Fruit fly (Drosophila melanogaster): ENCODE measurements around the gene CG14151.

Gene CG14151

dm6 chr3L:10656451-10657198 lies 28.3 kb upstream of the CG14151 start (continued):
- TF ChIP-seq CG8290 (GFP tag; optimal IDR thresholded peaks at IDR 0.05) (peak; percentile 54), CG8290 (tag; optimal IDR thresholded peaks at IDR 0.05) (peak in 1 of 2 experiments; percentile 83), salm (tag; optimal IDR thresholded peaks at IDR 0.05) (peak; percentile 70), caup (GFP tag; optimal IDR thresholded peaks at IDR 0.05; ENCODE audit: severe bottlenecking) (peak; percentile 81), Eip74EF (GFP tag; optimal IDR thresholded peaks at IDR 0.05) (peak in 1 of 2 experiments; percentile 61), knrl (GFP tag; IDR thresholded peaks at IDR 0.05; ENCODE audit: partially characterized antibody) (no peak), chif (GFP tag; optimal IDR thresholded peaks at IDR 0.05) (peak in 1 of 2 experiments; percentile 66), CG2202 (tag; optimal IDR thresholded peaks at IDR 0.05) (peak; percentile 68), maf-S (GFP tag; optimal IDR thresholded peaks at IDR 0.05) (peak; percentile 44), hbn (GFP tag; IDR thresholded peaks at IDR 0.05; ENCODE audit: partially characterized antibody) (no peak), sd (tag; optimal IDR thresholded peaks at IDR 0.05) (peak; percentile 12), Hr3 (GFP tag; optimal IDR thresholded peaks at IDR 0.05) (peak; percentile 23), CG10654 (GFP tag; optimal IDR thresholded peaks at IDR 0.05) (peak; percentile 54), tgo (GFP tag; IDR thresholded peaks at IDR 0.05) (peak; percentile 29; the same call in 1 of the 3 replicates), croc (GFP tag; conservative IDR thresholded peaks at IDR 0.05) (no peak), ATbp (GFP tag; optimal IDR thresholded peaks at IDR 0.05) (peak; percentile 94), CG15011 (GFP tag; optimal IDR thresholded peaks at IDR 0.05) (peak; percentile 75), lola (GFP tag; optimal IDR thresholded peaks at IDR 0.05) (peak in 1 of 3 experiments; percentile 4), ssp (GFP tag; IDR thresholded peaks at IDR 0.05) (no peak), Hr51 (GFP tag; optimal IDR thresholded peaks at IDR 0.05) (peak; percentile 23 to 47), CG3163 (GFP tag; optimal IDR thresholded peaks at IDR 0.05) (peak; percentile 45), CG12104 (GFP tag; optimal IDR thresholded peaks at IDR 0.05) (peak; percentile 38), mld (GFP tag; IDR thresholded peaks at IDR 0.05; ENCODE audit: partially characterized antibody) (no peak), nau (GFP tag; optimal IDR thresholded peaks at IDR 0.05) (peak; percentile 86), pita (GFP tag; optimal IDR thresholded peaks at IDR 0.05) (no peak), zfh1 (GFP tag; IDR thresholded peaks at IDR 0.05) (peak; percentile 14; the same call in 1 of the 3 replicates), CG5245 (GFP tag; optimal IDR thresholded peaks at IDR 0.05) (peak; percentile 23), trh (GFP tag; optimal IDR thresholded peaks at IDR 0.05) (peak; percentile 45), chm (GFP tag; IDR thresholded peaks at IDR 0.05) (peak; percentile 23; the same call in 1 of the 2 replicates), Neu2 (GFP tag; optimal IDR thresholded peaks at IDR 0.05; ENCODE audit: borderline replicate concordance) (no peak), chn (GFP tag; optimal IDR thresholded peaks at IDR 0.05) (peak; percentile 21), CG15696 (tag; optimal IDR thresholded peaks at IDR 0.05) (peak; percentile 45), Fer2 (tag; optimal IDR thresholded peaks at IDR 0.05) (peak; percentile 7), nerfin-2 (GFP tag; IDR thresholded peaks at IDR 0.05; ENCODE audit: partially characterized antibody) (no peak), Sin3A (optimal IDR thresholded peaks at IDR 0.05) (no peak), CG9817 (tag; optimal IDR thresholded peaks at IDR 0.05) (peak; percentile 45), CG7839 (tag; optimal IDR thresholded peaks at IDR 0.05) (peak; percentile 11), Asciz (GFP tag; optimal IDR thresholded peaks at IDR 0.05) (peak; percentile 91), Antp (GFP tag; optimal IDR thresholded peaks at IDR 0.05) (peak; percentile 51), lab (GFP tag; optimal IDR thresholded peaks at IDR 0.05) (peak; percentile 91), pb (GFP tag; optimal IDR thresholded peaks at IDR 0.05) (peak; percentile 8), CG13424 (tag; optimal IDR thresholded peaks at IDR 0.05) (peak; percentile 49), CkIIα-i1 (GFP tag; IDR thresholded peaks at IDR 0.05) (no peak), CG14860 (GFP tag; IDR thresholded peaks at IDR 0.05; ENCODE audit: partially characterized antibody) (no peak), ro (GFP tag; IDR thresholded peaks at IDR 0.05) (no peak), CG16815 (GFP tag; optimal IDR thresholded peaks at IDR 0.05) (no peak), org-1 (GFP tag; optimal IDR thresholded peaks at IDR 0.05) (peak; percentile 76), CG12744 (GFP tag; optimal IDR thresholded peaks at IDR 0.05) (peak; percentile 53)
